Worm (Caenorhabditis elegans): ENCODE data around the gene srt-47.

- TF ChIP-seq mab-5 (tag; optimal IDR thresholded peaks at IDR 0.05) = no peak
- TF ChIP-seq nhr-6 (tag; optimal IDR thresholded peaks at IDR 0.05) = no peak
- TF ChIP-seq skn-1 (tag; optimal IDR thresholded peaks at IDR 0.05) = no peak
These were observed 7.0 kb downstream of the srt-47 start for ce11 chrIV:15046162-15046561.
